Worm (Caenorhabditis elegans) whole organism, L1 larva: ENCODE data around the gene lgc-15.

ENCODE experiments used
- egl-27 ChIP-seq, 2 experiments: fragments of 150-350 bp in 1 of 2; sonication (generic microtip); optimal IDR thresholded peaks; 3 replicates each; lab custom pipeline; 2017 to 2018; ENCODE audit warnings: missing biosample characterization in 2 of 2, missing genetic modification characterization in 2 of 2, missing genetic modification reagents in 2 of 2
- lin-35 ChIP-seq, 2 experiments: fragments of 150-350 bp; optimal IDR thresholded peaks; 2 replicates each; lab custom pipeline; 2014; ENCODE audit warnings: missing biosample characterization in 2 of 2, missing genetic modification characterization in 2 of 2, missing genetic modification reagents in 2 of 2
- nhr-237 ChIP-seq: fragments of 150-350 bp; optimal IDR thresholded peaks from 2 replicates; lab custom pipeline; 2014; ENCODE audit warnings: missing biosample characterization, missing genetic modification characterization
- unc-30 ChIP-seq: sonication (generic microtip); optimal IDR thresholded peaks from 2 replicates; lab custom pipeline; 2017; ENCODE audit warnings: missing biosample characterization, missing genetic modification characterization

ce11 chrX:12162659-12163058 lies 48.5 kb downstream of the lgc-15 start:
- TF ChIP-seq lin-35 (GFP tag; optimal IDR thresholded peaks at IDR 0.05; lab: Kevin White, UChicago) (no peak), egl-27 (tag; optimal IDR thresholded peaks at IDR 0.05; lab: Kevin White, UChicago) (no peak), unc-30 (tag; lab: Kevin White, UChicago) (no peak), nhr-237 (tag; lab: Kevin White, UChicago) (no peak)
